Fruit fly (Drosophila melanogaster) whole organism, wandering third instar larva: Measurements from ENCODE around the gene SmydA-9.

Experiments
- Dfd ChIP-seq: fragments of >200 bp; optimal IDR thresholded peaks from 2 replicates; lab custom pipeline; 2017; ENCODE audit warnings: missing biosample characterization, missing genetic modification characterization
- Sp1 ChIP-seq: fragments of 200-800 bp; sonication (Bioruptor generic); optimal IDR thresholded peaks from 3 replicates; lab custom pipeline; 2019; ENCODE audit warnings: missing biosample characterization, mild to moderate bottlenecking, missing genetic modification characterization, moderate library complexity
- lola ChIP-seq: fragments of >200 bp; optimal IDR thresholded peaks from 2 replicates; lab custom pipeline; 2017; ENCODE audit warnings: missing biosample characterization, missing genetic modification characterization
- sage ChIP-seq: fragments of 200-800 bp; sonication (Bioruptor generic); optimal IDR thresholded peaks from 2 replicates; lab custom pipeline; 2016; ENCODE audit warnings: missing biosample characterization, mild to moderate bottlenecking, missing genetic modification characterization
- sv ChIP-seq: fragments of 200-800 bp; sonication (Bioruptor generic); optimal IDR thresholded peaks from 3 replicates; lab custom pipeline; 2016; ENCODE audit warnings: missing biosample characterization, missing genetic modification characterization

DNA sequence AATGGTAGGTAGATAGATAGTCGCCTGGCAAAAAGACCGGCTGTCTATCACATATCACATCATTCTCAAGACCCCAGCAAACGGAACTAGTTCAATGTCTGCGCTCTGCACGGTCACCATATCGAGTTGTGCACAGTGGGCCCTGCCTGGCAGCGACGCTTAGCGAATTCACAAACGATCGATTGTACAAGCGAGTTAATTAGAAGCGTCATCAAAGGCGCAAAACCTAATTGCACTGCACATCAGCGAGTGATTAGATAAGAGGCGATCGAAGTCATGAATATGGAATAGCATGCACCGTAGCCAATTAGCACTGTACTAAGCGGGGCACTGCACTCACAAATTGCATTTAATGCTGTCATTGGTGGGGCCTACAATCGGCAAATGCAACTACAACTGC lies 9.7 kb upstream of the SmydA-9 start:
- TF ChIP-seq lola (no peak), Dfd (GFP tag; lab: Kevin White, UChicago) (no peak), sage (GFP tag; lab: Kevin White, UChicago) (no peak), Sp1 (GFP tag; lab: Kevin White, UChicago) (no peak), sv (GFP tag; lab: Kevin White, UChicago) (no peak)
